Worm (Caenorhabditis elegans) whole organism, L1 larva: ENCODE measurements around the gene col-153.
A peak's percentile ranks its signal among the peaks of the same experiment; 100 is the strongest.

Source experiments
- C16A3.4 ChIP-seq: fragments of 150-350 bp; optimal IDR thresholded peaks from 2 replicates; lab custom pipeline; 2014; ENCODE audit warnings: missing biosample characterization, missing genetic modification characterization
- C34B4.2 ChIP-seq: sonication (generic microtip); optimal IDR thresholded peaks from 2 replicates; lab custom pipeline; 2017; ENCODE audit warnings: mild to moderate bottlenecking, missing genetic modification characterization, missing compliant biosample characterization
- Y116A8C.19 ChIP-seq: sonication (generic microtip); optimal IDR thresholded peaks from 2 replicates; lab custom pipeline; 2016; ENCODE audit warnings: missing compliant biosample characterization, missing genetic modification characterization, borderline replicate concordance
- alr-1 ChIP-seq: fragments of 200-800 bp; sonication (Bioruptor generic); optimal IDR thresholded peaks from 2 replicates; lab custom pipeline; 2018; ENCODE audit warnings: borderline replicate concordance, mild to moderate bottlenecking, missing genetic modification characterization, missing compliant biosample characterization
- aly-2 ChIP-seq: fragments of 150-350 bp; optimal IDR thresholded peaks from 2 replicates; lab custom pipeline; 2014; ENCODE audit warnings: missing biosample characterization, missing genetic modification characterization
- ama-1 ChIP-seq: fragments of 150-350 bp; optimal IDR thresholded peaks from 2 replicates; lab custom pipeline; 2014
- blmp-1 ChIP-seq: fragments of 150-350 bp; optimal IDR thresholded peaks from 2 replicates; lab custom pipeline; 2014; ENCODE audit warnings: missing biosample characterization, missing genetic modification characterization
- ceh-82 ChIP-seq, 3 experiments: fragments of 150-350 bp in 1 of 3; sonication (generic microtip) in 2 of 3; optimal IDR thresholded peaks; 2 replicates each; lab custom pipeline; 2014 to 2017; ENCODE audit warnings: missing biosample characterization in 3 of 3, missing genetic modification characterization in 3 of 3
- ceh-90 ChIP-seq: sonication (generic microtip); optimal IDR thresholded peaks from 2 replicates; lab custom pipeline; 2016; ENCODE audit warnings: missing genetic modification characterization, missing compliant biosample characterization
- ces-1 ChIP-seq: fragments of 150-350 bp; optimal IDR thresholded peaks from 2 replicates; lab custom pipeline; 2014; ENCODE audit warnings: missing biosample characterization, missing genetic modification reagents, missing genetic modification characterization
- dpl-1 ChIP-seq, 3 experiments: fragments of 150-350 bp in 2 of 3; sonication (generic microtip) in 1 of 3; optimal IDR thresholded peaks; 2 replicates each; lab custom pipeline; 2014 to 2017; ENCODE audit warnings: missing biosample characterization in 3 of 3, missing genetic modification characterization in 3 of 3, missing genetic modification reagents in 3 of 3
- efl-1 ChIP-seq, 4 experiments: fragments of 150-350 bp; optimal IDR thresholded peaks in 3 of 4; peaks in 1 of 4; 1 replicate in 1 of 4; 2 replicates in 3 of 4; lab custom pipeline; 2014; ENCODE audit warnings: missing biosample characterization in 2 of 4, missing genetic modification characterization in 2 of 4, missing genetic modification reagents in 2 of 4
- elt-2 ChIP-seq: sonication (generic microtip); optimal IDR thresholded peaks from 2 replicates; lab custom pipeline; 2016; ENCODE audit warnings: missing genetic modification characterization, mild to moderate bottlenecking, inconsistent platforms, missing compliant biosample characterization, missing genetic modification reagents
- elt-3 ChIP-seq, 6 experiments: fragments of 150-350 bp in 1 of 6; sonication (generic microtip); optimal IDR thresholded peaks; 2 replicates each; lab custom pipeline; 2017 to 2018; ENCODE audit warnings: missing biosample characterization in 6 of 6, missing genetic modification characterization in 6 of 6, inconsistent platforms in 1 of 6
- ets-5 ChIP-seq: fragments of 200-800 bp; sonication (Bioruptor generic); IDR thresholded peaks from 2 replicates; pipeline ENCODE4 v1.3.6; 2022; ENCODE audit warnings: missing genetic modification characterization, missing compliant biosample characterization
- fkh-10 ChIP-seq: sonication (generic microtip); optimal IDR thresholded peaks from 2 replicates; lab custom pipeline; 2017; ENCODE audit warnings: missing biosample characterization, missing genetic modification reagents, missing genetic modification characterization
- fkh-4 ChIP-seq: sonication (generic microtip); optimal IDR thresholded peaks from 2 replicates; lab custom pipeline; 2016; ENCODE audit warnings: missing compliant biosample characterization, missing genetic modification characterization, borderline replicate concordance
- hlh-4 ChIP-seq: sonication (generic microtip); optimal IDR thresholded peaks from 2 replicates; lab custom pipeline; 2016; ENCODE audit warnings: mild to moderate bottlenecking, missing genetic modification characterization, missing compliant biosample characterization
- lin-14 ChIP-seq: fragments of 200-800 bp; sonication (Bioruptor generic); optimal IDR thresholded peaks from 2 replicates; lab custom pipeline; 2018; ENCODE audit warnings: mild to moderate bottlenecking, missing genetic modification characterization, moderate library complexity, missing compliant biosample characterization
- lin-35 ChIP-seq, 2 experiments: fragments of 150-350 bp; optimal IDR thresholded peaks; 2 replicates each; lab custom pipeline; 2014; ENCODE audit warnings: missing biosample characterization in 2 of 2, missing genetic modification characterization in 2 of 2, missing genetic modification reagents in 2 of 2
- lin-39 ChIP-seq: fragments of 150-350 bp; optimal IDR thresholded peaks from 2 replicates; lab custom pipeline; 2014; ENCODE audit warnings: missing biosample characterization, missing genetic modification reagents, missing genetic modification characterization
- lsy-2 ChIP-seq, 2 experiments: fragments of 150-350 bp; optimal IDR thresholded peaks; 2 replicates each; lab custom pipeline; 2014; ENCODE audit warnings: missing biosample characterization in 2 of 2, missing genetic modification characterization in 2 of 2
- mef-2 ChIP-seq: fragments of 150-350 bp; optimal IDR thresholded peaks from 2 replicates; lab custom pipeline; 2014; ENCODE audit warnings: missing biosample characterization, missing genetic modification characterization
- mep-1 ChIP-seq: fragments of 150-350 bp; optimal IDR thresholded peaks from 2 replicates; lab custom pipeline; 2014; ENCODE audit warnings: missing biosample characterization, missing genetic modification characterization
- nhr-12 ChIP-seq: sonication (generic microtip); optimal IDR thresholded peaks from 2 replicates; lab custom pipeline; 2017; ENCODE audit warnings: missing biosample characterization, missing genetic modification characterization
- nhr-19 ChIP-seq: fragments of 200-800 bp; sonication (Bioruptor generic); conservative IDR thresholded peaks from 2 replicates; pipeline ENCODE4 v1.3.6; 2022; ENCODE audit warnings: missing genetic modification characterization, missing compliant biosample characterization
- nhr-20 ChIP-seq: sonication (generic microtip); optimal IDR thresholded peaks from 2 replicates; lab custom pipeline; 2016; ENCODE audit warnings: mild to moderate bottlenecking, missing genetic modification characterization, missing compliant biosample characterization
- nhr-47 ChIP-seq: sonication (generic microtip); optimal IDR thresholded peaks from 2 replicates; lab custom pipeline; 2016; ENCODE audit warnings: mild to moderate bottlenecking, missing genetic modification characterization, moderate library complexity, missing compliant biosample characterization
- nhr-71 ChIP-seq: sonication (generic microtip); optimal IDR thresholded peaks from 2 replicates; lab custom pipeline; 2016; ENCODE audit warnings: mild to moderate bottlenecking, missing genetic modification characterization, moderate library complexity, missing compliant biosample characterization
- nhr-77 ChIP-seq: fragments of 150-350 bp; optimal IDR thresholded peaks from 2 replicates; lab custom pipeline; 2014; ENCODE audit warnings: missing biosample characterization, missing genetic modification characterization
- pag-3 ChIP-seq: sonication (generic microtip); optimal IDR thresholded peaks from 2 replicates; lab custom pipeline; 2017; ENCODE audit warnings: missing genetic modification characterization, mild to moderate bottlenecking, missing compliant biosample characterization, antibody characterized with exemption, borderline replicate concordance; ENCODE audit not compliant: insufficient read depth
- pax-3 ChIP-seq: fragments of 200-800 bp; sonication (Bioruptor generic); optimal IDR thresholded peaks from 2 replicates; lab custom pipeline; 2018; ENCODE audit warnings: mild to moderate bottlenecking, missing genetic modification characterization, moderate library complexity, missing compliant biosample characterization
- pqm-1 ChIP-seq: sonication (generic microtip); optimal IDR thresholded peaks from 3 replicates; lab custom pipeline; 2017; ENCODE audit warnings: missing biosample characterization, missing genetic modification characterization
- rnt-1 ChIP-seq: sonication (generic microtip); optimal IDR thresholded peaks from 2 replicates; lab custom pipeline; 2016; ENCODE audit warnings: mild to moderate bottlenecking, missing genetic modification characterization, moderate library complexity, missing compliant biosample characterization
- skn-1 ChIP-seq: fragments of 150-350 bp; optimal IDR thresholded peaks from 2 replicates; lab custom pipeline; 2014; ENCODE audit warnings: missing biosample characterization, missing genetic modification characterization
- sox-4 ChIP-seq: sonication (generic microtip); optimal IDR thresholded peaks from 2 replicates; lab custom pipeline; 2016; ENCODE audit warnings: missing genetic modification characterization, missing compliant biosample characterization
- sptf-1 ChIP-seq: fragments of 150-350 bp; optimal IDR thresholded peaks from 2 replicates; lab custom pipeline; 2014; ENCODE audit warnings: missing biosample characterization, missing genetic modification characterization
- unc-30 ChIP-seq: sonication (generic microtip); optimal IDR thresholded peaks from 2 replicates; lab custom pipeline; 2017; ENCODE audit warnings: missing biosample characterization, missing genetic modification characterization
- unc-62 ChIP-seq: fragments of 150-350 bp; optimal IDR thresholded peaks from 2 replicates; lab custom pipeline; 2014; ENCODE audit warnings: missing biosample characterization, missing genetic modification reagents, missing genetic modification characterization
- unc-86 ChIP-seq: sonication (generic microtip); optimal IDR thresholded peaks from 2 replicates; lab custom pipeline; 2016; ENCODE audit warnings: missing genetic modification characterization, missing compliant biosample characterization
- zip-4 ChIP-seq: fragments of 200-800 bp; sonication (Bioruptor generic); optimal IDR thresholded peaks from 2 replicates; lab custom pipeline; 2018; ENCODE audit warnings: mild to moderate bottlenecking, missing genetic modification characterization, moderate library complexity, missing compliant biosample characterization
- ztf-11 ChIP-seq, 2 experiments: sonication (generic microtip); optimal IDR thresholded peaks; 2 replicates each; lab custom pipeline; 2016 to 2017; ENCODE audit warnings: missing genetic modification characterization in 2 of 2, missing biosample characterization in 1 of 2, missing compliant biosample characterization in 1 of 2

The col-153 gene

DNA sequence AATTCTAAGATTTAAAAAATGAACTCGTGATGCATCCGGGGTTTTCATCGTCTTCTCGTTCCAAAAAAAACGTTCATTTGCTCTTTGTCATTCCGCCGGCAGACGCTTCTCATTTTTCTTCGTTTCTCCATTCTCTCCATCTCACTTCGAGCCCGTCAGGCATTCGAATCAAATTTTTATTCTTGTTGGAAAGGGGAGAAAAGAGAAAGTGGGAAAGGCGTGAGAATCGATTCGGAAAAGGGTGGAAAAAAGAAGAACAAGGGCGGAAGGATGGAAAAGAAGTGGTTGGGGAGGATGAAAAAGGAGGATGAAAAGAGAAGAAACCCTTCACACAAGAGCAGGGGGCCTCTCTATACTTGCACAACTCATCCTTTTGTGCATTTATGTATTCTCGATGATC, 44.8 kb upstream of the col-153 start (continued):
- TF ChIP-seq sptf-1 (tag; lab: Kevin White, UChicago) (no peak), nhr-77 (tag; lab: Kevin White, UChicago) (no peak), mef-2 (tag; lab: Kevin White, UChicago) (no peak), rnt-1 (tag; lab: Kevin White, UChicago) (no peak), skn-1 (no peak), dpl-1 (GFP tag; optimal IDR thresholded peaks at IDR 0.05; lab: Kevin White, UChicago) (no peak), unc-86 (tag; lab: Kevin White, UChicago) (no peak), nhr-12 (tag; lab: Kevin White, UChicago) (no peak), ama-1 (lab: Kevin White, UChicago) (no peak), Y116A8C.19 (tag; lab: Kevin White, UChicago) (no peak), aly-2 (tag; lab: Kevin White, UChicago) (no peak), mep-1 (no peak), fkh-10 (GFP tag; lab: Kevin White, UChicago) (peak; percentile 69), ceh-82 (tag; optimal IDR thresholded peaks at IDR 0.05; lab: Kevin White, UChicago) (peak in 1 of 3 experiments; percentile 32), ces-1 (GFP tag; lab: Kevin White, UChicago) (peak; percentile 14), lin-35 (GFP tag; optimal IDR thresholded peaks at IDR 0.05; lab: Kevin White, UChicago) (no peak)

DNA sequence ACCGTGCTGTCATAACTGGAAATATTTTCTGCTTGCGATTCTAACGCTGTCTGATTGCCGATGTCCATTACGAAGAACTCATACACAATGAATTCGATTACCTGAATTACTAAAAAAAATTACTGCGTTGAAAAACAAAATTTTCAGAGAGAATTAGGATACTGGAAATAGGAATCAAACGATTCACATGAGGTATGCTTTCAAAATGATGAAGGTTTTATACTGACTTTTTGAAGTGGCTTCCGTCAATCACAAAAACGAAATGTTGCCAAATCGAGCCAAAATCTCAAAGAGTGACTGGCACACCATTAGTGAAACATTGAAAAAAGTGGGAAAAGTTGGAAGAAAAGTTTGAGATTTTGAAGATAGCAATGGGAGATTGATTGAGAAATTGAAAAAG, 40.5 kb upstream of the col-153 start, which contains the start of gene zzz-1:
Gene zzz-1 (minus strand): TSS at position 101 of the 400 bp plus-strand sequence.
- TF ChIP-seq C16A3.4 (tag; lab: Kevin White, UChicago), result no peak
- no peak for TF ChIP-seq nhr-19 (GFP tag; lab: Robert Waterston, UW)
- TF ChIP-seq blmp-1 (tag; lab: Kevin White, UChicago), result no peak
- no peak for TF ChIP-seq pqm-1 (tag; lab: Kevin White, UChicago)
- TF ChIP-seq sox-4 (tag; lab: Kevin White, UChicago), result no peak
- no peak for TF ChIP-seq elt-3 (tag; optimal IDR thresholded peaks at IDR 0.05; lab: Kevin White, UChicago)
- no peak for TF ChIP-seq ceh-90 (tag; lab: Kevin White, UChicago)
- no peak for TF ChIP-seq hlh-4 (tag; lab: Kevin White, UChicago)
- no peak for TF ChIP-seq nhr-77 (tag; lab: Kevin White, UChicago)
- no peak for TF ChIP-seq C34B4.2
- TF ChIP-seq nhr-47 (tag; lab: Kevin White, UChicago), result no peak
- no peak for TF ChIP-seq unc-30
- TF ChIP-seq, all 84 proteins: peak for 0

DNA sequence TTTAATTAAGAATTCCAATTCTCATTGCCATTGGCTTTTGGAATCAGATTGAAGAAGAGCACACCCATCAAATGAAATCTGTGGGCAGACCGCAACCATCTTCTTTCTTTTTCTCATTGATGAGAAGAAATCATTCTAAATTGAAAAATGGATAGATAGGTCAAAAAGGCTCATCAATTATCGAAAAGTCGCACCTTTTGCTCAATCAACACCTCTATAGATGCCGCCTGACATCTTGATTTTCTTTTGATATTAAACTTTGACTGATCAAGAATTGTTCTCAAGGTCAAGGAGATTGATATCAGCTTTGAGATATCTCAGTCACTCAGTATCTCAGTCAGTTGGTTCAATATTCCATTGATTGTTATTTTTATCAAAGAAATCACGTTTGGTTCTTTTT, 39.7 kb upstream of the col-153 start:
- TF ChIP-seq rnt-1 (tag; lab: Kevin White, UChicago) (peak; percentile 49), ztf-11 (tag; optimal IDR thresholded peaks at IDR 0.05; lab: Kevin White, UChicago) (no peak), zip-4 (no peak), pax-3 (no peak), lin-39 (tag; lab: Kevin White, UChicago) (peak; percentile 65), lin-14 (GFP tag; lab: Kevin White, UChicago) (peak; percentile 44), elt-2 (tag; lab: Kevin White, UChicago) (no peak), nhr-71 (tag; lab: Kevin White, UChicago) (peak; percentile 51), pag-3 (peak; percentile 5), fkh-4 (tag; lab: Kevin White, UChicago) (no peak), lsy-2 (tag; optimal IDR thresholded peaks at IDR 0.05; lab: Kevin White, UChicago) (peak in 1 of 2 experiments; percentile 26), unc-62 (no peak), unc-30 (no peak)

DNA sequence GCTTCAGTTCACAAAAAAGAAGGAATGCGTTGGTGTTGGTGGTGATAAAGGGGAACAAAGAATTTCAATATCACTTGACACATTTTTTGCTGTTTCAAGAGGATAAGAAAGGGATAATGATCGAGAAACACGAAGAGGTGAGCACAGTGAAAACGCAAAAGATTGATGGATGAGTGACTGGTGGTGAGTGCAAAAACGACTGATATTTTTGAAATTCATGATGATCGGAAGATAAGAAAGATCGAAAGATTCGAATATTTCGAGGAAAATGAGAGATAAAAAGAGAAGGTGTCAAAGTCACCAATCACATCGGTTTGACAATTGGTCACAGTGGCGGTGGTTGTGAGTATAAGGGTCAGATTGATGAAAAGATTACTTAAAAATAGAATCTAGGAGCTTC, 33.7 kb upstream of the col-153 start:
- TF ChIP-seq Y116A8C.19 (tag; lab: Kevin White, UChicago), result no peak
- TF ChIP-seq pqm-1 (tag; lab: Kevin White, UChicago), result no peak
- no peak for TF ChIP-seq C16A3.4 (tag; lab: Kevin White, UChicago)
- TF ChIP-seq lsy-2 (tag; optimal IDR thresholded peaks at IDR 0.05; lab: Kevin White, UChicago), result peak in 1 of 2 experiments; percentile 36
- TF ChIP-seq nhr-71 (tag; lab: Kevin White, UChicago), result peak; percentile 53
- TF ChIP-seq efl-1 (optimal IDR thresholded peaks at IDR 0.05; lab: Kevin White, UChicago), result no peak
- no peak for TF ChIP-seq efl-1 (GFP tag; optimal IDR thresholded peaks at IDR 0.05 in 1 of 2; lab: Kevin White, UChicago)
- peak; percentile 19 for TF ChIP-seq nhr-20 (tag; lab: Kevin White, UChicago)
- no peak for TF ChIP-seq ets-5 (GFP tag; lab: Robert Waterston, UW)
- no peak for TF ChIP-seq alr-1 (tag; lab: Kevin White, UChicago)
- TF ChIP-seq lin-14 (GFP tag; lab: Kevin White, UChicago), result peak; percentile 54
- TF ChIP-seq rnt-1 (tag; lab: Kevin White, UChicago), result peak; percentile 44
